Fruit fly (Drosophila melanogaster): ENCODE data around the gene CG31698.

The CG31698 gene

DNA sequence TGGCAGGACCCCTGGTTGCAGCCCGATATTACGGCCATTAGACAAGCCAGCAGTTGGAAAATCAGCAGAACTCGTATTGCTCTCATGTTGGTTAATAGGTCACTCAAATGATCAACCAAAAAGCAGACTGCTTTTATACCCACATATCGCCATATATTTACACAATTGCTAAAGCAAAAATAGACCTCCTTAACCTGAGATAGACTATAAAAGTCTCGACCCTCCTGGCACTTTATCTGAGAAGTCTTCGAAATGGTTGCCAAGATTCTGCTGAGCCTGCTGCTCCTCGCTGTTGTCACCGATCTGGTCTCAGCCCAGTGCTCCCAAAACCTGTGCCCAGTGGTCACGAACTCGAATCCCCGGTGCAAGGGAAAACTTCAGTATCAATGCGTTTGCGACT lies at the start of gene CG31698, which contains the start of gene CG15404:
Gene CG31698 (minus strand): TSS at position 101 of the 400 bp plus-strand sequence.
Gene CG15404 (plus strand): TSS at position 233 of the 400 bp plus-strand sequence.
- TF ChIP-seq CG12605 (GFP tag; IDR thresholded peaks at IDR 0.05) (no peak), CG15710 (tag; optimal IDR thresholded peaks at IDR 0.05) (no peak), gl (tag; optimal IDR thresholded peaks at IDR 0.05) (no peak), Pif1B (GFP tag; optimal IDR thresholded peaks at IDR 0.05) (no peak), CG10348 (GFP tag; IDR thresholded peaks at IDR 0.05) (no peak), CG17806 (tag; optimal IDR thresholded peaks at IDR 0.05) (no peak), D1 (tag; optimal IDR thresholded peaks at IDR 0.05) (no peak), CG14655 (GFP tag; optimal IDR thresholded peaks at IDR 0.05) (no peak), CG8301 (tag; optimal IDR thresholded peaks at IDR 0.05) (no peak), CG32121 (GFP tag; IDR thresholded peaks at IDR 0.05) (no peak), rn (GFP tag; IDR thresholded peaks at IDR 0.05) (no peak), Ets98B (GFP tag; IDR thresholded peaks at IDR 0.05) (no peak), CG34367 (tag; optimal IDR thresholded peaks at IDR 0.05) (no peak)

dm6 chr2L:3200396-3200795 lies 26.8 kb upstream of the CG31698 start, which contains the start of gene CG34393:
TSS of gene CG34393 (minus strand) at chr2L:3200496.
- TF ChIP-seq Pif1B (GFP tag; optimal IDR thresholded peaks at IDR 0.05) (no peak), fd96Ca (GFP tag; IDR thresholded peaks at IDR 0.05) (no peak), CG32121 (GFP tag; IDR thresholded peaks at IDR 0.05) (no peak), rn (GFP tag; IDR thresholded peaks at IDR 0.05) (no peak), CG13204 (GFP tag; optimal IDR thresholded peaks at IDR 0.05) (no peak), gl (tag; optimal IDR thresholded peaks at IDR 0.05) (no peak), CG17806 (tag; optimal IDR thresholded peaks at IDR 0.05) (no peak), CG8159 (tag; optimal IDR thresholded peaks at IDR 0.05) (no peak), CG9948 (tag; optimal IDR thresholded peaks at IDR 0.05) (no peak), Snoo (tag; optimal IDR thresholded peaks at IDR 0.05) (no peak), D1 (tag; optimal IDR thresholded peaks at IDR 0.05) (no peak), CG34367 (tag; optimal IDR thresholded peaks at IDR 0.05) (no peak), CG12605 (GFP tag; IDR thresholded peaks at IDR 0.05) (no peak), Ets98B (GFP tag; IDR thresholded peaks at IDR 0.05) (no peak), CG14655 (GFP tag; optimal IDR thresholded peaks at IDR 0.05) (no peak)

dm6 chr2L:3199556-3199955 lies 25.9 kb upstream of the CG31698 start:
- no peak for TF ChIP-seq gl (tag; optimal IDR thresholded peaks at IDR 0.05)
- no peak for TF ChIP-seq EcR (GFP tag; optimal IDR thresholded peaks at IDR 0.05)
- TF ChIP-seq CG8301 (tag; optimal IDR thresholded peaks at IDR 0.05): no peak
- no peak for TF ChIP-seq CG34367 (tag; optimal IDR thresholded peaks at IDR 0.05)
- no peak for TF ChIP-seq Snoo (tag; optimal IDR thresholded peaks at IDR 0.05)
- no peak for TF ChIP-seq CG9948 (tag; optimal IDR thresholded peaks at IDR 0.05)
- no peak for TF ChIP-seq D1 (tag; optimal IDR thresholded peaks at IDR 0.05)
- TF ChIP-seq CG8159 (tag; optimal IDR thresholded peaks at IDR 0.05): no peak
- no peak for TF ChIP-seq fd96Ca (GFP tag; IDR thresholded peaks at IDR 0.05)
- TF ChIP-seq CG14655 (GFP tag; optimal IDR thresholded peaks at IDR 0.05): no peak
- TF ChIP-seq Pif1B (GFP tag; optimal IDR thresholded peaks at IDR 0.05): no peak
- no peak for TF ChIP-seq CG15710 (tag; optimal IDR thresholded peaks at IDR 0.05)
- no peak for TF ChIP-seq CG12605 (GFP tag; IDR thresholded peaks at IDR 0.05)
- TF ChIP-seq CG4496 (GFP tag; IDR thresholded peaks at IDR 0.05): no peak
- no peak for TF ChIP-seq CG17806 (tag; optimal IDR thresholded peaks at IDR 0.05)
- TF ChIP-seq Pif1A (GFP tag; optimal IDR thresholded peaks at IDR 0.05): no peak
- no peak for TF ChIP-seq CG10348 (GFP tag; IDR thresholded peaks at IDR 0.05)
- no peak for TF ChIP-seq CG13204 (GFP tag; optimal IDR thresholded peaks at IDR 0.05)
- no peak for TF ChIP-seq CG32121 (GFP tag; IDR thresholded peaks at IDR 0.05)

DNA sequence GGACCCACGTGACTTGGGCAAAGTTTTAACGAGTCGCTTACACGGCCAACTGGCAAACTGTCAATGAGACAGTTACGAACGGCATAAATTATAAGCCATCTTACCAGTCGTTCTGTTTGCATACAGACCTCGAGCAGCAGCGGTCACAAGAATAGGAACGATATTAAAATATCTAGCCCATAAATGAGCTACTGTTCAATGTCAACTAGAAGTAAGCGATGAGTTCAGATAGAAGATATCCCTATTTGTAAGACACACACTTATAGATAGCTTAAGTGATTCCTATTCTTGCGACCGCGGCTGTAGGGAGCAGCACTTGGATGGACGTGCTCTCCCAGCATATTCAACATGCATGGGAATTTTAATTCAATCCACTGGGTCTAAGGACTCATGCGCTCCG lies 15.2 kb upstream of the CG31698 start:
- no peak for TF ChIP-seq CG32121 (GFP tag; IDR thresholded peaks at IDR 0.05)
- no peak for TF ChIP-seq Snoo (tag; optimal IDR thresholded peaks at IDR 0.05)
- TF ChIP-seq CG14655 (GFP tag; optimal IDR thresholded peaks at IDR 0.05): peak; percentile 39
- no peak; the same call in 2 of the 3 replicates for TF ChIP-seq CG4496 (GFP tag; IDR thresholded peaks at IDR 0.05)
- no peak for TF ChIP-seq CG10348 (GFP tag; IDR thresholded peaks at IDR 0.05)
- TF ChIP-seq CG12605 (GFP tag; IDR thresholded peaks at IDR 0.05): 0 out of 2 replicates have a peak, but pooled peaks have one; percentile 17
- 0 out of 3 replicates have a peak, but pooled peaks have one; percentile 33 for TF ChIP-seq fd96Ca (GFP tag; IDR thresholded peaks at IDR 0.05)
- peak; percentile 33 for TF ChIP-seq CG8301 (tag; optimal IDR thresholded peaks at IDR 0.05)
- peak; percentile 51 for TF ChIP-seq CG15710 (tag; optimal IDR thresholded peaks at IDR 0.05)
- peak; percentile 50 for TF ChIP-seq CG8159 (tag; optimal IDR thresholded peaks at IDR 0.05)
- peak; percentile 27 for TF ChIP-seq Pif1A (GFP tag; optimal IDR thresholded peaks at IDR 0.05)
- TF ChIP-seq CG34367 (tag; optimal IDR thresholded peaks at IDR 0.05): peak; percentile 45

DNA sequence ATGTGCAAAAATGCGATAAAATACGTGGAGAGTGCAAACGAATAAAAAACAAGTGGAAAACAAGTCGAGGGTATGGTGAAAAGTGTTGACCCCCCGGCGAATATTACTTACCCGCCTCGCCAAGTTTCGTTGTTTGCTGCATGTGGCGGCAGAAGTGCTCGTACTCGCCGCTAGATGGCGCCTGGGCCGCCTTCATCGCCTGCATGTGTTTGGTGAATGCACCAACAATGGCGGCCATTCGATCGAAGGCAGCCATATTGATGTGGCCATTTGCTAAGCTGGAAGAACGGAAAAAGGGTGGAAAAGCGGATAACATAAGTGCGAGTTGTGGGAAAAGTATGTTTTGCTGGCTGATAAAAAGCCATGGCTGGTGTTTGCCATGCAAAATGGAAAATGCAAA lies 9.6 kb upstream of the CG31698 start:
- TF ChIP-seq CG4496 (GFP tag; IDR thresholded peaks at IDR 0.05) (no peak), CG8301 (tag; optimal IDR thresholded peaks at IDR 0.05) (no peak), CG17806 (tag; optimal IDR thresholded peaks at IDR 0.05) (no peak), CG14655 (GFP tag; optimal IDR thresholded peaks at IDR 0.05) (no peak), gl (tag; optimal IDR thresholded peaks at IDR 0.05) (no peak), CG12605 (GFP tag; IDR thresholded peaks at IDR 0.05) (no peak), CG34367 (tag; optimal IDR thresholded peaks at IDR 0.05) (no peak)

- TF ChIP-seq fd96Ca (GFP tag; IDR thresholded peaks at IDR 0.05): no peak
- TF ChIP-seq CG12605 (GFP tag; IDR thresholded peaks at IDR 0.05): no peak
- no peak for TF ChIP-seq CG13204 (GFP tag; optimal IDR thresholded peaks at IDR 0.05)
- TF ChIP-seq Ets98B (GFP tag; IDR thresholded peaks at IDR 0.05): no peak
- TF ChIP-seq Pif1B (GFP tag; optimal IDR thresholded peaks at IDR 0.05): no peak
- no peak for TF ChIP-seq Pif1A (GFP tag; optimal IDR thresholded peaks at IDR 0.05)
- TF ChIP-seq gl (tag; optimal IDR thresholded peaks at IDR 0.05): no peak
Observed at dm6 chr2L:3179654-3180053, 6.0 kb upstream of the CG31698 start.

Data from whole organism, pupa.